Fruit fly (Drosophila melanogaster) S2 (cell line): ENCODE data around the gene Eip93F.

Source experiments
- CG8478 ChIP-seq: fragments of >200 bp; optimal IDR thresholded peaks from 2 replicates; lab custom pipeline; 2018
- CTCF ChIP-seq, 2 experiments: fragments of >200 bp; optimal IDR thresholded peaks; 2 replicates each; lab custom pipeline; 2018

The Eip93F gene

dm6 chr3R:21991603-21992002, 42.7 kb downstream of the Eip93F start:
- no peak for TF ChIP-seq CG8478 (lab: Kevin White, UChicago)
- TF ChIP-seq CTCF (optimal IDR thresholded peaks at IDR 0.05; lab: Kevin White, UChicago), result no peak

DNA sequence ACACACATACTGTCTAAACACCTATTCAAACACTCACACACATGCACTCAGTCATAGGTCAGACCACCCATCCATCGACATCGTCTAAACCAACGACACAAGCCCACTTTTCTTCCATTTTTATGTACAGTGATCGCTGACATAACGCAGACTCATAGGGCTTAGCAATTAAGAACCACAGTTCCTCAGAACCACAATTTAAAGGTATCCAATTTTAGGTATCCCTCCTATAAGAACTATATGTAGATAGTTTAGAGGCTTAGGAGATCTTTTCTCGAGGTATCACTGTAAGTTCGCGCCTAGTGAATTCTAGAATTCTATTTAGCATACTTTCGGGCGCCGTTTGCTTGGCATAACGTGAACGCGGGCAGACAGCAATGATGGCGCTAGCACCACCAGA, 44.0 kb downstream of the Eip93F start:
- TF ChIP-seq CG8478 (lab: Kevin White, UChicago) (no peak), CTCF (optimal IDR thresholded peaks at IDR 0.05; lab: Kevin White, UChicago) (no peak)

- no peak for TF ChIP-seq CTCF (optimal IDR thresholded peaks at IDR 0.05; lab: Kevin White, UChicago)
- TF ChIP-seq CG8478 (lab: Kevin White, UChicago), result no peak
Measured at dm6 chr3R:21998877-21999276, 50.0 kb downstream of the Eip93F start.

DNA sequence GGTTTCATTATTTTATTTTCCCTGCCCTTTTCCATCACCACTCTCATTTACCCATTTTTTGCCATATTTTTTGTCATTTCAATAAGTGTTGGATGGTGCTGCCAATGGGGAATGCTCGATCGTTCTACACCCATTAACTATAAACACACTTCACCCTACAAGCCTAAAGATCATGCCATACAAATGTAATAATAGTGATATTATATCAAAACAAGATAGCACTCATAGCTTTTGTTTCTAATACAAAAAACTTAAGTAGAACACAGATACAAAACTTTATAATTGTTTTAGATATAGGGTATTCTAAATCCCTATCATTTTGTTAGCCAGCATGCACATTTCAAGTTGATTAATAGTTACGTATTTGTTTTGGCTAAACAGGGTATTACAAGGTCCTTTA, 50.7 kb downstream of the Eip93F start:
- TF ChIP-seq CTCF (optimal IDR thresholded peaks at IDR 0.05; lab: Kevin White, UChicago) (no peak), CG8478 (lab: Kevin White, UChicago) (no peak)

DNA sequence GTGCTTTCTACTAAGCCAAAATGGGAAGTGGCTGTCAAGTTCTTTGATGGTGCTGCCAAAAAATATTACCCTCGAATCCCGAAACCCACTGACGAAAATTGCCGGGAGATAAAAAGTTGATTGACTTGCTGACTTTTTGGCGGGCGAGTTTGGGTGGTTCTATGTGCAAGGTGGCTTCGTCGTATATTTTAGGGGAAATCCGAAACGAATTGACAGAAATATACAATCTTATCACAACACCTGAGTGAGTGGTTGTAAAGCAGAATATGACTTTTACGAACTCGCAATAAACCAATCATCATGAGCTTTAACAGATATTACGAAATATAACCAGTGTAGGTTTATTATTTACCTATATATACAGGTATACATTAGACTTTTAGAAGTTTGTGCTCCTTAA, 54.6 kb downstream of the Eip93F start:
- no peak for TF ChIP-seq CG8478 (lab: Kevin White, UChicago)

DNA sequence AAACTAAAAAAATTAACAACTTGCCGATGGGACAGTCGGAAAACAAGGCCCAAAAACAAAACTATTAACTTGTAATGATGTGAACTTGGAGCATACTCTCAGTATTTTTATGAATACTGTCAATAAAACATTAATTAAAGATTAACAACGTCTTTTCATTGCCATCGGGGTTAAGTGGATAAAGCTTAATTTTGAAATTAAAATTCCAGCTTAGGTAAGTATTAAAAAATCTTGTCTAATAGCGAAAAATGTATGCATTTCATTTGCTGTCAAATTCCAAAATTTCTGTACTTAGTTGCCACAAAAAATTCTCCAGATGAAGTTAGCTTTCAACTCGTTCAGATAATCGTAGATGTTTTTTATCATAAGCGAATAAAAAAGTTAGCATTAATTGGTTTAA, 65.5 kb downstream of the Eip93F start, which contains the start of gene Theg:
Gene Theg (plus strand): TSS at position 301 of the 400 bp plus-strand sequence.
- no peak for TF ChIP-seq CG8478 (lab: Kevin White, UChicago)
- TF ChIP-seq CTCF (optimal IDR thresholded peaks at IDR 0.05; lab: Kevin White, UChicago), result no peak

DNA sequence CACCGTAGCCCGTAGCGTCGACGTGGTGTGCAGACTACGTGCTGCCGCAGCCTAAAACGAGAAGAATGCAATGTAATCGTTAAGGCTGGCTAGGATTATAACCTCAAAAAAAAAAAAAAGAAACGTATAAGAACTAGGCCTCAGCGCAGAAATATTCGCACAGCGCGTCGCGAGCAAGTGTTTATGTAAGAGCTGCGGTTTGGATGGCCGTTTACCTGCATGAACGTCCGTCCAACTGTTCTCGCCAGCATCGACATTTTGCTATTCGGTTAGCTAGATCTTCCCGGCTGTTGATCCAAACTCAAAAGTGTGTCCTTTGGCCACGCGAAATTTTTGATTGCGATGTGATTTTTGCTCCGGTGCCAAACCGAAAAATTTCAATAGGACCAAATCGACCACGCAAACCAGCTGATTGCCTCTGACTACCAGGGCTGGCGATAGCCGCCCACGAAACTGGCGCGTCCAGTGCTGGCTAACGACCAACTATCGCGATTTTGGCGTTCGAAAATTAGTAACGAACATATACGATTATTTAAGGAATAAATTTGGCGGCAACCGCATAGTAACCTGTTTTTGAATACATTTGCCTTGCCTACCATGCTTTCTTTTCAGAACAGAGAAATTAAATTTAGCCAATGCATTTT, 70.0 kb downstream of the Eip93F start, which contains the start of gene Idh3b:
Gene Idh3b (minus strand): TSS at position 606 of the 644 bp plus-strand sequence.
- TF ChIP-seq CG8478 (lab: Kevin White, UChicago), result no peak
- TF ChIP-seq CTCF (optimal IDR thresholded peaks at IDR 0.05; lab: Kevin White, UChicago), result peak; percentile 6 to 39

dm6 chr3R:22022623-22023022, 73.7 kb downstream of the Eip93F start:
- no peak for TF ChIP-seq CG8478 (lab: Kevin White, UChicago)
- TF ChIP-seq CTCF (optimal IDR thresholded peaks at IDR 0.05; lab: Kevin White, UChicago), result no peak

DNA sequence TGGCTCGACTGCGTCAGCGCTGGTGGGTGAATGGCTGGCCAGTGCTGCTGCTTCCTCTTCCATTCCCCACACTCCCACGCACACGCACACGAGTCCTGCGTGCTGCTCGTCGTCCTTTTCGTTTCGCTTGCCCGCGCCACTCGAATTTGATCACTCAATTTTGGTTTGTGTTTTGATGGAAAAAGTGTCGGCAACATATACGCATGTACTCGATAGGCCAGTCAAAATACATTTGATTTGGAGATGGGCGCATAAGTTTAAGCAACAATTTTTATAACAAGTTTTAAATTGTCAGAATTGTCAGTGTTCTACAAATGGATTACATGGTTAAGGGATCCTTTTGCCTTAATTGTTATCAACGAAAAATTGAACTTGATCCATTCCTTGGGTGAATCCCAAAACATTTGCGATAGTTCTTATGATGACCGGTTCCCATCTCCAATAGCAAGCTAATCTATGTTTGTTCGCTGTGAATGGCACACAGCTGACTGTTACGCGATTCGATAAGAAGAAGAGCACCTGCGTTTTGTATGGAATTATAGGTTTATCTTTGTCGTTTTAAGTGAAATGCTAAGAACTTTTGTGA, 74.2 kb downstream of the Eip93F start, which contains the start of the genes Mitofilin and mRpL35:
Gene Mitofilin (minus strand): TSS at position 295 of the 586 bp plus-strand sequence.
Gene mRpL35 (plus strand): TSS at position 487 of the 586 bp plus-strand sequence.
- no peak for TF ChIP-seq CTCF (optimal IDR thresholded peaks at IDR 0.05; lab: Kevin White, UChicago)
- TF ChIP-seq CG8478 (lab: Kevin White, UChicago), result no peak

dm6 chr3R:22025320-22025719, 76.4 kb downstream of the Eip93F start, which contains the start of gene CG6028:
Gene CG6028 (minus strand): TSS chr3R:22025506.
- TF ChIP-seq CG8478 (lab: Kevin White, UChicago) (no peak), CTCF (optimal IDR thresholded peaks at IDR 0.05; lab: Kevin White, UChicago) (no peak)

DNA sequence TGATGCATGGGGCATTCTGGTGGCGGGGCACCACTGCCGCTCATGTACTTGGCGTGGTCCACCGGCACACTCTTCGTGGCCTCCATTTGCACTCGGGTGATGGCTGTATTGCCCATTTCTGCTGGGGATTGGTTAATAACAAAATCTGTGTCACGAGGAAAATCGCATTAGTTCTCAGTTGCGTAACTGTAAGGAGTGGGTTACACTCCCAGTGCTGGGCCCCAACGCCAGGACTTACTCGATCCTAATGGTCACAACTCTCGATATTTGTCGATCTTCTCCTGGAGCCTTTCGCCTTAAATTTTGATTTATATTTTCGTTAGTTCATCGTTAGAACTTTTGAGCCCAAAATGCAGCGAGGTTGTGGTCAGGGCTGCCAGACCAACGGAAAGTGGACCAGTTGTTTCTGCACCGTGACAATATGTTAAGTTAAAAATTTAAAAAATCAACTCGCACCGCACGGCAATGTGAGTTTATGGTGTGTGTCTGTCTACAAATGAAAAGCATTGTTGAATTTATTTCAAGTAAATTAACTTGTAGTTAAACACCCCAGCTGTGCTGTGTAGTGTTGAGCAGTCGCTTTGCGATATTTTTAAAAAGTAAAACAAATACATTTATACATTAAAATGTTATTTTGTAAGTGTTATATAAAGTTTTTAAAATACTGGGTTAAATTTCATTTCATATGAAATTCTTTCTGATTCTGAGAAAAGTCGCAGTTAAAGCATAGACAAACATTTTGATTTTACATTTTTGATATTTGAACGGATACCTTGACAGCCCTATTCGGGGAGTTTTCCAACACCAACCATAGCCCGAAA, 78.2 kb downstream of the Eip93F start, which contains the start of the genes Cchl and ND-42:
Gene Cchl (minus strand): TSS at position 559 of the 821 bp plus-strand sequence.
Gene ND-42 (plus strand): TSS at position 788 of the 821 bp plus-strand sequence.
- no peak for TF ChIP-seq CG8478 (lab: Kevin White, UChicago)
- TF ChIP-seq CTCF (optimal IDR thresholded peaks at IDR 0.05; lab: Kevin White, UChicago), result no peak

dm6 chr3R:22027743-22028099, 78.8 kb downstream of the Eip93F start:
- TF ChIP-seq CTCF (optimal IDR thresholded peaks at IDR 0.05; lab: Kevin White, UChicago) (no peak), CG8478 (lab: Kevin White, UChicago) (no peak)

DNA sequence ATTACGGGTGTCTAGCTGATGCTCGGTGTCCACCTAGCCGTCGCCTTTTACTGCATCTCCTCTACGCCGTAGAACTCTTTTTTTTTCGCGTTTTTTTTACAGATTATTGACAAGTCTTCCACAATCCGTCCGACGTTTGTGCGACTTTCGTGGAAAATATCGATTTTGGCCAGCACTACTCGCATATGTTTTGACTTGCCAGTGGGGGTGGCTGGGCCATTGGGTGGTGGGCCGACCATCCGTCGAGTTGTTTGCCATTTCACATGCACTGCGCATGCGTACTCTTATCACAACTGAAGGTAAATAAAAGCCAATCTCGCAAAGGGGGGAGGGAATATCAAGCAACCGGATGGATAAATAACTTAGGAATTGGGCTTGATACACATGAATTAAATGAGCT, 82.8 kb downstream of the Eip93F start, which contains the start of gene CG13409:
Gene CG13409 (minus strand): TSS at position 163 of the 400 bp plus-strand sequence.
- TF ChIP-seq CG8478 (lab: Kevin White, UChicago), result no peak
- TF ChIP-seq CTCF (optimal IDR thresholded peaks at IDR 0.05; lab: Kevin White, UChicago), result no peak

DNA sequence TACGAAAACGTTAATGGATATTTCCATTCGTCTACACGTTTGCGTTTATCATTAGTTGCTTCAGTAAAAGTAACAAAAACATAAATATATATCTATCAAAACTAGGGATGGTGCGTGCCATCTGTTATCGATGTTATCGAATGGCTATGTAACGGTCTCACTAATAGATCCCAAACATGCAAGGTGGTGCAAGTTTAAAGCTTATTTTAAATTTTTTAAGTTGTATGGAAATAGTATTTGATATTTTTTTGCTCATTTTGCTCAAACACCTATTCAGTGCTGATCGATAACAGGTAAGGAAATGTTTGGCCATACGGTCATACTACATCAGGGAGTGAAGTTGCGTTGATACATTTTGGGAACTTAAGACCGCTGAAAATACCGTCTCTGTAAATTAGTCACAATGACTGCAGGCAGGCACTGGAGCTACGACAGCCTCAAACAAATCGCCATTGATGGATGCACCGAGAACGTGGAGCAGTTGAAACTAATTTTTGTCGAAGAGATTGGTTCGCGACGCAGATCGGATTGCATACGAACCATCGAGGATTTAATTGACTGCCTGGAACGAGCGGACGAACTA, 85.3 kb downstream of the Eip93F start, which contains the start of the genes CG45099, CG6015, pit and Fadd:
Gene CG45099 (minus strand): TSS at position 127 of the 583 bp plus-strand sequence.
Gene CG6015 (minus strand): TSS at position 127 of the 583 bp plus-strand sequence.
Gene pit (plus strand): TSS at position 139 of the 583 bp plus-strand sequence.
Gene Fadd (plus strand): TSS at position 296 of the 583 bp plus-strand sequence.
- TF ChIP-seq CG8478 (lab: Kevin White, UChicago), result no peak
- peak in 1 of 2 experiments; percentile 23 for TF ChIP-seq CTCF (optimal IDR thresholded peaks at IDR 0.05; lab: Kevin White, UChicago)
